Worm (Caenorhabditis elegans): ENCODE data around the gene memi-1.

Gene memi-1

ce11 chrIV:4745422-4745821 is 14.8 kb downstream of the memi-1 start, which contains the start of gene timm-17B.1:
Gene timm-17B.1, minus strand, starts transcription at chrIV:4745492.
- no peak for TF ChIP-seq nhr-76 (tag; optimal IDR thresholded peaks at IDR 0.05)
- TF ChIP-seq nhr-43 (tag; optimal IDR thresholded peaks at IDR 0.05; ENCODE audit: poor library complexity, severe bottlenecking) = peak; percentile 75
- no peak for TF ChIP-seq aly-2 (tag; optimal IDR thresholded peaks at IDR 0.05)
- no peak for TF ChIP-seq elt-3 (tag; optimal IDR thresholded peaks at IDR 0.05)
- TF ChIP-seq lin-39 (tag; optimal IDR thresholded peaks at IDR 0.05) = no peak
- TF ChIP-seq egl-27 (tag; optimal IDR thresholded peaks at IDR 0.05) = no peak
- TF ChIP-seq jun-1 (tag; optimal IDR thresholded peaks at IDR 0.05) = no peak
- no peak for TF ChIP-seq zag-1 (tag; optimal IDR thresholded peaks at IDR 0.05)
- no peak for TF ChIP-seq mdl-1 (tag; optimal IDR thresholded peaks at IDR 0.05)
- peak; percentile 13 for TF ChIP-seq nhr-25 (tag; optimal IDR thresholded peaks at IDR 0.05)
- no peak for TF ChIP-seq ceh-16 (tag; optimal IDR thresholded peaks at IDR 0.05)
- no peak for TF ChIP-seq nhr-67 (tag; optimal IDR thresholded peaks at IDR 0.05)
- no peak for TF ChIP-seq ztf-4 (tag; optimal IDR thresholded peaks at IDR 0.05)
- no peak for TF ChIP-seq egl-5 (tag; optimal IDR thresholded peaks at IDR 0.05)
- TF ChIP-seq lin-15B (tag; optimal IDR thresholded peaks at IDR 0.05) = peak; percentile 76
- TF ChIP-seq snpc-4 (tag; optimal IDR thresholded peaks at IDR 0.05) = peak; percentile 29
- TF ChIP-seq ceh-9 (tag; optimal IDR thresholded peaks at IDR 0.05) = no peak
- no peak for TF ChIP-seq ama-1 (optimal IDR thresholded peaks at IDR 0.05)
- TF ChIP-seq ZK546.5 (tag; optimal IDR thresholded peaks at IDR 0.05) = no peak
- TF ChIP-seq sea-2 (GFP tag; optimal IDR thresholded peaks at IDR 0.05) = no peak
- TF ChIP-seq daf-12 (tag; optimal IDR thresholded peaks at IDR 0.05) = no peak
- peak; percentile 81 for TF ChIP-seq nfya-1 (tag; optimal IDR thresholded peaks at IDR 0.05; ENCODE audit: insufficient read depth)
- peak; percentile 45 for TF ChIP-seq hmg-11 (tag; optimal IDR thresholded peaks at IDR 0.05)
- TF ChIP-seq nhr-28 (tag; optimal IDR thresholded peaks at IDR 0.05) = no peak
- peak; percentile 52 for TF ChIP-seq skn-1 (tag; optimal IDR thresholded peaks at IDR 0.05)
- TF ChIP-seq pha-4 (tag; optimal IDR thresholded peaks at IDR 0.05) = peak; percentile 79
- no peak for TF ChIP-seq fos-1 (tag; optimal IDR thresholded peaks at IDR 0.05)
- TF ChIP-seq fkh-2 (tag; optimal IDR thresholded peaks at IDR 0.05) = no peak
- TF ChIP-seq nhr-11 (tag; optimal IDR thresholded peaks at IDR 0.05) = no peak
- no peak for TF ChIP-seq fkh-10 (GFP tag; optimal IDR thresholded peaks at IDR 0.05)
- no peak for TF ChIP-seq mml-1 (tag; optimal IDR thresholded peaks at IDR 0.05)
- peak; percentile 57 for TF ChIP-seq ceh-28 (tag; optimal IDR thresholded peaks at IDR 0.05)
- no peak for TF ChIP-seq unc-62 (GFP tag; optimal IDR thresholded peaks at IDR 0.05)
- TF ChIP-seq elt-2 (tag; optimal IDR thresholded peaks at IDR 0.05) = peak; percentile 25
- TF ChIP-seq elt-1 (tag; optimal IDR thresholded peaks at IDR 0.05) = no peak
- TF ChIP-seq nhr-12 (tag; optimal IDR thresholded peaks at IDR 0.05) = no peak
- no peak for TF ChIP-seq ceh-82 (tag; optimal IDR thresholded peaks at IDR 0.05)
- TF ChIP-seq pqm-1 (tag; optimal IDR thresholded peaks at IDR 0.05) = no peak
- TF ChIP-seq nhr-237 (tag; optimal IDR thresholded peaks at IDR 0.05) = no peak
- TF ChIP-seq tbx-2 (tag; optimal IDR thresholded peaks at IDR 0.05) = peak; percentile 49
- TF ChIP-seq nhr-23 (tag; optimal IDR thresholded peaks at IDR 0.05) = peak; percentile 66
- TF ChIP-seq unc-39 (tag; optimal IDR thresholded peaks at IDR 0.05) = no peak
- no peak for TF ChIP-seq eor-1 (tag; optimal IDR thresholded peaks at IDR 0.05)
- TF ChIP-seq nhr-77 (tag; optimal IDR thresholded peaks at IDR 0.05) = no peak
- TF ChIP-seq R02D3.7 (tag; optimal IDR thresholded peaks at IDR 0.05) = peak; percentile 73
- no peak for TF ChIP-seq ztf-11 (tag; optimal IDR thresholded peaks at IDR 0.05)
- TF ChIP-seq lsy-12 (tag; optimal IDR thresholded peaks at IDR 0.05) = peak; percentile 21

DNA sequence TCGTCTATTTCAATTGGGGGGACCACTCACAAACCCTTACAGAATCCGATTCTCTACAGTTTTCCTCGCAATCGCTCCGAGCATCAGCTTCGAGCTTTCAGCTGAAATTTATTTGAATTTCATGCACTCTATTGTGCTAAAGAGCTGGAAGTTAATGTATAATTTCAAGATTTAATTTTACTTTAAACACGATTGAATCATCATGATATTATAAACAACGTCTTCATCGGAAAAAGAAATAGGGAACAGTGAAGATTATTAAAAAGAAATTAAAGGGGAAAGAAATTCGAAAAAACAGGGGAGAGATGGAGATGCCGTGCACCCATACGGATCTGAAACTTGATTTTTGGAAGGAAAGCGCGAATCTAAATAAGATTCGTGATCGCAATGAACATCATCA is 16.1 kb downstream of the memi-1 start, which contains the start of gene hoe-1:
Gene hoe-1 (minus strand): TSS at position 101 of the 400 bp plus-strand sequence.
- TF ChIP-seq skn-1 (tag; optimal IDR thresholded peaks at IDR 0.05) (no peak), unc-39 (tag; optimal IDR thresholded peaks at IDR 0.05) (no peak), zag-1 (tag; optimal IDR thresholded peaks at IDR 0.05) (no peak), egl-5 (tag; optimal IDR thresholded peaks at IDR 0.05) (no peak), ZK546.5 (tag; optimal IDR thresholded peaks at IDR 0.05) (no peak), fos-1 (tag; optimal IDR thresholded peaks at IDR 0.05) (no peak), ama-1 (optimal IDR thresholded peaks at IDR 0.05) (no peak), nhr-76 (tag; optimal IDR thresholded peaks at IDR 0.05) (no peak), nhr-23 (tag; optimal IDR thresholded peaks at IDR 0.05) (no peak), elt-2 (tag; optimal IDR thresholded peaks at IDR 0.05) (no peak), aly-2 (tag; optimal IDR thresholded peaks at IDR 0.05) (no peak), eor-1 (tag; optimal IDR thresholded peaks at IDR 0.05) (no peak), tbx-2 (tag; optimal IDR thresholded peaks at IDR 0.05) (no peak)
